Worm (Caenorhabditis elegans): ENCODE measurements around the gene F22E5.9.
"Not testable (repeated sequence)": the region's sequence is repeated elsewhere in the genome, so short reads cannot be mapped to it uniquely, and the experiment has no call there.

The F22E5.9 gene

ce11 chrII:2684783-2685182 is 46.6 kb downstream of the F22E5.9 start (continued):
- TF ChIP-seq nhr-90 (tag; optimal IDR thresholded peaks at IDR 0.05) = no peak
- no peak for TF ChIP-seq attf-3 (GFP tag; conservative IDR thresholded peaks at IDR 0.05)

- TF ChIP-seq ceh-79 (tag; optimal IDR thresholded peaks at IDR 0.05) (no peak), madf-10 (tag; optimal IDR thresholded peaks at IDR 0.05) (no peak), C17E4.6 (GFP tag; IDR thresholded peaks at IDR 0.05) (no peak), cebp-1 (GFP tag; IDR thresholded peaks at IDR 0.05) (no peak), cebp-1 (tag; optimal IDR thresholded peaks at IDR 0.05) (no peak), ZK185.1 (tag; optimal IDR thresholded peaks at IDR 0.05; ENCODE audit: poor library complexity, severe bottlenecking) (no peak), gei-17 (GFP tag; optimal IDR thresholded peaks at IDR 0.05) (no peak), mcd-1 (GFP tag; IDR thresholded peaks at IDR 0.05) (no peak), fkh-3 (tag; optimal IDR thresholded peaks at IDR 0.05) (no peak), B0261.1 (tag; optimal IDR thresholded peaks at IDR 0.05) (no peak), ceh-58 (GFP tag; IDR thresholded peaks at IDR 0.05) (no peak), atf-7 (tag; optimal IDR thresholded peaks at IDR 0.05) (no peak), ztf-26 (tag; optimal IDR thresholded peaks at IDR 0.05) (no peak), ztf-22 (GFP tag; optimal IDR thresholded peaks at IDR 0.05) (no peak), hlh-26 (GFP tag; conservative IDR thresholded peaks at IDR 0.05) (no peak), dox-1 (GFP tag; IDR thresholded peaks at IDR 0.05) (no peak), unc-130 (GFP tag; optimal IDR thresholded peaks at IDR 0.05) (no peak)
These were observed 48.9 kb downstream of the F22E5.9 start, which contains the start of the genes sup-9 and nspf-1 for ce11 chrII:2686985-2687675. sup-9 (minus strand) TSS chrII:2687027. nspf-1 (plus strand) TSS chrII:2687625.

DNA sequence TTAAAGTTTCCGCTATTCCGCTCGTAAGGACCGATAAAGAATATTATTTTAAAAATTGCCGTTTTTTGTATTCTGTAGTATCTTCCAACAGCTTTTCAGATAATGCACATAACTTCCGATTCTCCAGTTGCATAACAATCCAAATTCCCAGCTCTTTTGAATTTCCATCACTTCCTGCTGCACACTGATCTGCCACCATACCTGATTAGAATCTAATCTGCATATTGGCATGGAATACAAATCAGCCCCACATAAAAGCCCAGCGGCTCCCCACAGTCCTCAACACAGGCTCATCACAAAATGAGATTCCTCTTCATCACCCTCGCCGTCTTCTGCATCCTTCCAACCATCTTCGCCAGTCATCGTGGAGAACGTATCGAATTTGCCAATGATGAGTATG is 50.4 kb downstream of the F22E5.9 start, which contains the start of gene nspf-2:
Gene nspf-2, plus strand, starts transcription at position 301 of the 400 bp plus-strand sequence.
- not testable (repeated sequence) for TF ChIP-seq C17E4.6 (GFP tag; IDR thresholded peaks at IDR 0.05); lag-1 (GFP tag; IDR thresholded peaks at IDR 0.05); B0035.1 (tag; optimal IDR thresholded peaks at IDR 0.05)
